Fruit fly (Drosophila melanogaster) Kc167 (cell line): ENCODE data around the gene vito.

Experiments used
- Myc ChIP-seq: fragments of >200 bp; optimal IDR thresholded peaks from 2 replicates; lab custom pipeline; 2017; ENCODE audit warnings: missing external identifiers
- h ChIP-seq: fragments of >200 bp; optimal IDR thresholded peaks from 3 replicates; lab custom pipeline; 2018; ENCODE audit warnings: missing external identifiers
- ttk ChIP-seq: sonication (Bioruptor generic); optimal IDR thresholded peaks from 2 replicates; lab custom pipeline; 2017; ENCODE audit warnings: missing external identifiers

- TF ChIP-seq h (lab: Kevin White, UChicago) = no peak
- no peak for TF ChIP-seq Myc (lab: Kevin White, UChicago)
- no peak for TF ChIP-seq ttk (lab: Kevin White, UChicago)
Measured at dm6 chr3L:5807370-5808100, 30.4 kb upstream of the vito start.
